Fruit fly (Drosophila melanogaster) ovary, adult (tissue): Measurements from ENCODE around the gene dia.

Source experiments
- CG17801 ChIP-seq: fragments of 200-800 bp; optimal IDR thresholded peaks from 2 replicates; lab custom pipeline; 2019; ENCODE audit warnings: missing biosample characterization, mild to moderate bottlenecking, missing genetic modification characterization, moderate library complexity; ENCODE audit not compliant: partially characterized antibody

The dia gene

dm6 chr2L:20783044-20783443 lies 25.1 kb downstream of the dia start:
- TF ChIP-seq CG17801 (GFP tag; lab: Kevin White, UChicago) = no peak

dm6 chr2L:20783908-20784307 lies 26.0 kb downstream of the dia start:
- TF ChIP-seq CG17801 (GFP tag; lab: Kevin White, UChicago) = no peak

dm6 chr2L:20785333-20785732 lies 27.4 kb downstream of the dia start:
- TF ChIP-seq CG17801 (GFP tag; lab: Kevin White, UChicago) = no peak

dm6 chr2L:20787271-20787791 lies 29.4 kb downstream of the dia start, which contains the start of gene Pomp:
Pomp (plus strand) TSS chr2L:20787656.
- TF ChIP-seq CG17801 (GFP tag; lab: Kevin White, UChicago) = peak; percentile 32

dm6 chr2L:20788050-20788449 lies 30.1 kb downstream of the dia start:
- no peak for TF ChIP-seq CG17801 (GFP tag; lab: Kevin White, UChicago)

- TF ChIP-seq CG17801 (GFP tag; lab: Kevin White, UChicago) = no peak
These were observed 34.6 kb downstream of the dia start for dm6 chr2L:20792521-20792920.

dm6 chr2L:20792988-20793544 lies 35.1 kb downstream of the dia start:
- no peak for TF ChIP-seq CG17801 (GFP tag; lab: Kevin White, UChicago)

dm6 chr2L:20793881-20794280 lies 35.9 kb downstream of the dia start:
- peak; percentile 74 for TF ChIP-seq CG17801 (GFP tag; lab: Kevin White, UChicago)

dm6 chr2L:20794656-20795055 lies 36.7 kb downstream of the dia start:
- TF ChIP-seq CG17801 (GFP tag; lab: Kevin White, UChicago) = no peak

- no peak for TF ChIP-seq CG17801 (GFP tag; lab: Kevin White, UChicago)
These were observed 37.8 kb downstream of the dia start for dm6 chr2L:20795774-20796173.

dm6 chr2L:20796758-20797514 lies 39.0 kb downstream of the dia start, which contains the start of gene vari:
vari (minus strand) TSS chr2L:20797042.
- TF ChIP-seq CG17801 (GFP tag; lab: Kevin White, UChicago) = no peak

- TF ChIP-seq CG17801 (GFP tag; lab: Kevin White, UChicago) = peak; percentile 47
These were observed 39.5 kb downstream of the dia start, which contains the start of gene CG9328 for dm6 chr2L:20797515-20797847. CG9328 (plus strand) TSS chr2L:20797715.

dm6 chr2L:20798351-20798777 lies 40.4 kb downstream of the dia start:
- TF ChIP-seq CG17801 (GFP tag; lab: Kevin White, UChicago) = no peak

dm6 chr2L:20799991-20800897 lies 42.3 kb downstream of the dia start:
- peak; percentile 45 for TF ChIP-seq CG17801 (GFP tag; lab: Kevin White, UChicago)

dm6 chr2L:20801801-20802200 lies 43.9 kb downstream of the dia start:
- no peak for TF ChIP-seq CG17801 (GFP tag; lab: Kevin White, UChicago)
